Worm (Caenorhabditis elegans) whole organism, L3 larva: ENCODE results near the gene F29F11.20.

Experiments used
- R02D3.7 ChIP-seq: fragments of 150-350 bp; optimal IDR thresholded peaks from 2 replicates; lab custom pipeline; 2014; ENCODE audit warnings: missing biosample characterization, missing genetic modification characterization
- aly-2 ChIP-seq: fragments of 150-350 bp; optimal IDR thresholded peaks from 2 replicates; lab custom pipeline; 2014; ENCODE audit warnings: missing biosample characterization, missing genetic modification characterization
- ama-1 ChIP-seq: fragments of 150-350 bp; optimal IDR thresholded peaks from 2 replicates; lab custom pipeline; 2018
- ceh-16 ChIP-seq: sonication (generic microtip); optimal IDR thresholded peaks from 2 replicates; lab custom pipeline; 2017; ENCODE audit warnings: missing biosample characterization, missing genetic modification characterization
- ceh-28 ChIP-seq: fragments of 150-350 bp; optimal IDR thresholded peaks from 2 replicates; lab custom pipeline; 2014; ENCODE audit warnings: missing biosample characterization, missing genetic modification reagents, missing genetic modification characterization
- ceh-82 ChIP-seq: fragments of 150-350 bp; optimal IDR thresholded peaks from 2 replicates; lab custom pipeline; 2014; ENCODE audit warnings: missing biosample characterization, missing genetic modification characterization
- ceh-9 ChIP-seq: sonication (generic microtip); optimal IDR thresholded peaks from 2 replicates; lab custom pipeline; 2018; ENCODE audit warnings: missing biosample characterization, missing genetic modification characterization
- daf-12 ChIP-seq: fragments of 150-350 bp; optimal IDR thresholded peaks from 2 replicates; lab custom pipeline; 2014; ENCODE audit warnings: missing biosample characterization, missing genetic modification reagents, missing genetic modification characterization
- egl-5 ChIP-seq: fragments of 150-350 bp; optimal IDR thresholded peaks from 2 replicates; lab custom pipeline; 2017; ENCODE audit warnings: missing biosample characterization, missing genetic modification reagents, missing genetic modification characterization, inconsistent platforms
- elt-1 ChIP-seq: fragments of 150-350 bp; optimal IDR thresholded peaks from 2 replicates; lab custom pipeline; 2014; ENCODE audit warnings: missing biosample characterization, missing genetic modification characterization
- elt-2 ChIP-seq: sonication (generic microtip); optimal IDR thresholded peaks from 2 replicates; lab custom pipeline; 2016; ENCODE audit warnings: missing genetic modification reagents, mild to moderate bottlenecking, missing genetic modification characterization, missing compliant biosample characterization
- elt-3 ChIP-seq, 3 experiments: fragments of 150-350 bp in 1 of 3; sonication (generic microtip) in 2 of 3; optimal IDR thresholded peaks; 2 replicates in 2 of 3; 4 replicates in 1 of 3; lab custom pipeline; 2014 to 2017; ENCODE audit warnings: missing biosample characterization in 3 of 3, missing genetic modification characterization in 3 of 3
- fkh-10 ChIP-seq: sonication (generic microtip); optimal IDR thresholded peaks from 2 replicates; lab custom pipeline; 2017; ENCODE audit warnings: missing biosample characterization, missing genetic modification reagents, missing genetic modification characterization
- fkh-2 ChIP-seq: fragments of 150-350 bp; optimal IDR thresholded peaks from 2 replicates; lab custom pipeline; 2014; ENCODE audit warnings: missing biosample characterization, missing genetic modification reagents, missing genetic modification characterization
- fos-1 ChIP-seq: fragments of 150-350 bp; optimal IDR thresholded peaks from 2 replicates; lab custom pipeline; 2014; ENCODE audit warnings: missing biosample characterization, missing genetic modification characterization
- hmg-11 ChIP-seq: sonication (generic microtip); optimal IDR thresholded peaks from 2 replicates; lab custom pipeline; 2016; ENCODE audit warnings: missing genetic modification characterization, missing compliant biosample characterization
- lin-15B ChIP-seq: fragments of 150-350 bp; optimal IDR thresholded peaks from 2 replicates; lab custom pipeline; 2014; ENCODE audit warnings: missing biosample characterization, missing genetic modification characterization
- lin-39 ChIP-seq: fragments of 150-350 bp; optimal IDR thresholded peaks from 2 replicates; lab custom pipeline; 2018; ENCODE audit warnings: missing biosample characterization, missing genetic modification reagents, missing genetic modification characterization
- lsy-12 ChIP-seq: sonication (generic microtip); optimal IDR thresholded peaks from 2 replicates; lab custom pipeline; 2016; ENCODE audit warnings: mild to moderate bottlenecking, missing genetic modification characterization, missing compliant biosample characterization
- mdl-1 ChIP-seq: fragments of 150-350 bp; optimal IDR thresholded peaks from 2 replicates; lab custom pipeline; 2014; ENCODE audit warnings: missing biosample characterization, missing genetic modification characterization
- mml-1 ChIP-seq: fragments of 150-350 bp; sonication (generic microtip); optimal IDR thresholded peaks from 3 replicates; lab custom pipeline; 2014; ENCODE audit warnings: missing biosample characterization, missing genetic modification characterization
- nfya-1 ChIP-seq: sonication (generic microtip); optimal IDR thresholded peaks from 2 replicates; lab custom pipeline; 2017; ENCODE audit warnings: missing genetic modification characterization, mild to moderate bottlenecking, missing compliant biosample characterization, antibody characterized with exemption, moderate library complexity; ENCODE audit not compliant: insufficient read depth
- nhr-11 ChIP-seq: fragments of 150-350 bp; optimal IDR thresholded peaks from 2 replicates; lab custom pipeline; 2014; ENCODE audit warnings: missing biosample characterization, missing genetic modification characterization
- nhr-12 ChIP-seq: fragments of 150-350 bp; optimal IDR thresholded peaks from 2 replicates; lab custom pipeline; 2014; ENCODE audit warnings: missing biosample characterization, missing genetic modification characterization
- nhr-23 ChIP-seq: fragments of 150-350 bp; optimal IDR thresholded peaks from 2 replicates; lab custom pipeline; 2014; ENCODE audit warnings: missing biosample characterization, missing genetic modification reagents, missing genetic modification characterization
- nhr-237 ChIP-seq: fragments of 150-350 bp; optimal IDR thresholded peaks from 2 replicates; lab custom pipeline; 2014; ENCODE audit warnings: missing biosample characterization, missing genetic modification characterization
- nhr-25 ChIP-seq: sonication (generic microtip); optimal IDR thresholded peaks from 2 replicates; lab custom pipeline; 2017; ENCODE audit warnings: missing biosample characterization, missing genetic modification characterization
- nhr-28 ChIP-seq: fragments of 150-350 bp; optimal IDR thresholded peaks from 2 replicates; lab custom pipeline; 2014; ENCODE audit warnings: missing biosample characterization, missing genetic modification characterization
- nhr-43 ChIP-seq: sonication (generic microtip); optimal IDR thresholded peaks from 2 replicates; lab custom pipeline; 2016; ENCODE audit warnings: mild to moderate bottlenecking, missing genetic modification characterization, missing compliant biosample characterization; ENCODE audit not compliant: poor library complexity, severe bottlenecking
- nhr-67 ChIP-seq: fragments of 150-350 bp; optimal IDR thresholded peaks from 2 replicates; lab custom pipeline; 2014; ENCODE audit warnings: missing biosample characterization, missing genetic modification characterization
- nhr-76 ChIP-seq: fragments of 150-350 bp; sonication (generic microtip); optimal IDR thresholded peaks from 5 replicates; lab custom pipeline; 2014; ENCODE audit warnings: missing biosample characterization, missing genetic modification characterization
- nhr-77 ChIP-seq: fragments of 150-350 bp; optimal IDR thresholded peaks from 2 replicates; lab custom pipeline; 2014; ENCODE audit warnings: missing biosample characterization, missing genetic modification characterization
- pha-4 ChIP-seq: fragments of 150-350 bp; optimal IDR thresholded peaks from 2 replicates; lab custom pipeline; 2014; ENCODE audit warnings: missing biosample characterization, missing genetic modification reagents, missing genetic modification characterization
- pqm-1 ChIP-seq: fragments of 150-350 bp; optimal IDR thresholded peaks from 2 replicates; lab custom pipeline; 2017; ENCODE audit warnings: missing biosample characterization, missing genetic modification characterization, inconsistent platforms
- sea-2 ChIP-seq: fragments of 150-350 bp; sonication (generic microtip); optimal IDR thresholded peaks from 4 replicates; lab custom pipeline; 2014; ENCODE audit warnings: missing biosample characterization, missing genetic modification reagents, missing genetic modification characterization
- snpc-4 ChIP-seq: fragments of 150-350 bp; optimal IDR thresholded peaks from 2 replicates; lab custom pipeline; 2014; ENCODE audit warnings: missing biosample characterization, missing genetic modification characterization
- unc-39 ChIP-seq: sonication (generic microtip); optimal IDR thresholded peaks from 4 replicates; lab custom pipeline; 2017; ENCODE audit warnings: missing biosample characterization, missing genetic modification characterization
- unc-62 ChIP-seq: fragments of 150-350 bp; sonication (generic microtip); optimal IDR thresholded peaks from 4 replicates; lab custom pipeline; 2014; ENCODE audit warnings: missing biosample characterization, missing genetic modification reagents, missing genetic modification characterization
- ztf-11 ChIP-seq: fragments of 150-350 bp; optimal IDR thresholded peaks from 2 replicates; lab custom pipeline; 2014; ENCODE audit warnings: missing biosample characterization, missing genetic modification characterization
- ztf-4 ChIP-seq: fragments of 150-350 bp; optimal IDR thresholded peaks from 2 replicates; lab custom pipeline; 2014; ENCODE audit warnings: missing biosample characterization, missing genetic modification characterization

The F29F11.20 gene

DNA sequence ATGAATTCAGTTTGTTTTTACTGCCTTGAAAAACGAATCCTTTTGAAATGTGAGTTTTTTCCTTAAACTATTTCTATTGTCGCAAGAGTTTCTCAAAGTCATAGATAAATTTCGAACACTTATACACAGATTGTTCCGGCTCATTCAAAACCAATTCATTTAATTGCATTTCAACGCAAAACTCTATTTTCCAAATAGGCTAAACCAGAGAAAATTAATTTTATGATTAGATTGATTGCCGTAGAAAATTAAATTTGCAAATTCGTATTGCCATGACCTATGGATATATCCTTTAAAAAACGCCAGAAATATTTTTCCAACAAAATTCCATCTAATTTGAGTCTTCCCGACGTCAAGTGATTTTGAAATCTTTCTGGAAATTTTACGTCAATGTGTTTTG is 11.7 kb upstream of the F29F11.20 start:
- TF ChIP-seq nhr-23 (tag; lab: Kevin White, UChicago): no peak

ce11 chrV:10677459-10677858 is 10.2 kb upstream of the F29F11.20 start:
- TF ChIP-seq elt-3 (tag; optimal IDR thresholded peaks at IDR 0.05; lab: Kevin White, UChicago): no peak
- peak; percentile 12 for TF ChIP-seq lin-15B (tag; lab: Kevin White, UChicago)
- TF ChIP-seq lsy-12 (tag; lab: Kevin White, UChicago): no peak
- TF ChIP-seq nhr-12 (tag; lab: Kevin White, UChicago): no peak
- TF ChIP-seq nfya-1 (tag; lab: Kevin White, UChicago): peak; percentile 63
- no peak for TF ChIP-seq nhr-28 (tag; lab: Kevin White, UChicago)
- peak; percentile 19 for TF ChIP-seq snpc-4 (tag; lab: Kevin White, UChicago)
- TF ChIP-seq sea-2 (GFP tag; lab: Kevin White, UChicago): no peak
- TF ChIP-seq ztf-4 (tag; lab: Kevin White, UChicago): no peak
- TF ChIP-seq fos-1 (tag; lab: Kevin White, UChicago): no peak
- peak; percentile 24 for TF ChIP-seq ama-1 (lab: Kevin White, UChicago)
- peak; percentile 51 for TF ChIP-seq egl-5 (tag; lab: Kevin White, UChicago)
- TF ChIP-seq fkh-10: peak; percentile 61
- peak; percentile 5 for TF ChIP-seq lin-39 (tag; lab: Kevin White, UChicago)
- TF ChIP-seq aly-2 (tag; lab: Kevin White, UChicago): no peak
- peak; percentile 60 for TF ChIP-seq hmg-11 (tag; lab: Kevin White, UChicago)
- TF ChIP-seq nhr-237 (tag; lab: Kevin White, UChicago): no peak

- TF ChIP-seq nhr-76 (tag; lab: Kevin White, UChicago) (no peak), nhr-23 (tag; lab: Kevin White, UChicago) (peak; percentile 59), nhr-67 (tag; lab: Kevin White, UChicago) (no peak), pqm-1 (tag; lab: Kevin White, UChicago) (no peak)
Observed at ce11 chrV:10679080-10679479, 8.6 kb upstream of the F29F11.20 start.

DNA sequence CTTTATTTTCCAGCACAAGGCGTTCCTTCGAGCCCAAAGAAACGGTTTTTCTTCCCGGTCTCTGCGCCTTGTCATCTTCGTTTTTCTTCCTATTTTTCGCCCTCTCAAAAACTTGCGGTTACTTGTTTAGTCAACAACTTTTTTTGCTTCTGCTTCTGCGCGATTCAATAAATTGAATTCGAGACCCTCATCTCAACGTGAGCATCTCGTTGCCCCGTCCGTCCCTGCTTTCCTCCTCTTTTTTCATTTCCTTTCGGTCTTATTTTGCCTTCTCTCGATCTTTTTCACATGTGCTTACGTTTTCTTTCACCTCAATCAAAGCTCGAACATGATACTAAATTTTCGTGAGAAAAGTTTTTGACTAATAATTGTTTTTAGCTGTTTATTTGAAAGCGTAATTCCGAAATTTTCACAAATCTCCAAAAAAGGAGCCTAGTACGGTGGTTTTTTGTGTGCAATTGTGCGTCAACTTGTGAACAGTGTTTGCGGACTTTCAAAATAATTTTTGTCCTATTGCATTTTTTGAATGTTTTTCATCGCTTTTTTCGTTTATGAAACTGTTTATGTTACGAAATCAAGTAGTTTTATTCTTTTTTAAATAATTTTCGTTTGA is 7.6 kb upstream of the F29F11.20 start:
- peak; percentile 18 for TF ChIP-seq nfya-1 (tag; lab: Kevin White, UChicago)
- TF ChIP-seq mml-1 (tag; lab: Kevin White, UChicago): no peak

- TF ChIP-seq unc-39 (tag; lab: Kevin White, UChicago) (no peak), ceh-82 (tag; lab: Kevin White, UChicago) (no peak), sea-2 (GFP tag; lab: Kevin White, UChicago) (no peak), nhr-43 (tag; lab: Kevin White, UChicago) (peak; percentile 53), daf-12 (no peak), ceh-28 (peak; percentile 46), nhr-12 (tag; lab: Kevin White, UChicago) (no peak), nfya-1 (tag; lab: Kevin White, UChicago) (no peak), mdl-1 (tag; lab: Kevin White, UChicago) (peak; percentile 67), ceh-16 (tag; lab: Kevin White, UChicago) (no peak), elt-2 (peak; percentile 75), fos-1 (tag; lab: Kevin White, UChicago) (no peak), hmg-11 (tag; lab: Kevin White, UChicago) (peak; percentile 59), ztf-11 (tag; lab: Kevin White, UChicago) (no peak), ceh-9 (tag; lab: Kevin White, UChicago) (no peak), lsy-12 (tag; lab: Kevin White, UChicago) (no peak), elt-3 (tag; optimal IDR thresholded peaks at IDR 0.05; lab: Kevin White, UChicago) (no peak), aly-2 (tag; lab: Kevin White, UChicago) (no peak), fkh-10 (no peak), nhr-25 (tag; lab: Kevin White, UChicago) (no peak), ztf-4 (tag; lab: Kevin White, UChicago) (no peak), pha-4 (tag; lab: Kevin White, UChicago) (peak; percentile 7), nhr-237 (tag; lab: Kevin White, UChicago) (no peak), fkh-2 (tag; lab: Kevin White, UChicago) (no peak), elt-1 (tag; lab: Kevin White, UChicago) (no peak), mml-1 (tag; lab: Kevin White, UChicago) (no peak), ama-1 (lab: Kevin White, UChicago) (peak; percentile 58), nhr-77 (no peak), R02D3.7 (tag; lab: Kevin White, UChicago) (no peak), nhr-23 (tag; lab: Kevin White, UChicago) (peak; percentile 57), nhr-76 (tag; lab: Kevin White, UChicago) (no peak), nhr-11 (tag; lab: Kevin White, UChicago) (no peak), lin-39 (tag; lab: Kevin White, UChicago) (no peak), unc-62 (GFP tag; lab: Kevin White, UChicago) (no peak)
Observed at ce11 chrV:10681117-10681959, 6.4 kb upstream of the F29F11.20 start.
